Worm (Caenorhabditis elegans): Measurements from ENCODE around the gene gex-3.

gex-3 gene

DNA sequence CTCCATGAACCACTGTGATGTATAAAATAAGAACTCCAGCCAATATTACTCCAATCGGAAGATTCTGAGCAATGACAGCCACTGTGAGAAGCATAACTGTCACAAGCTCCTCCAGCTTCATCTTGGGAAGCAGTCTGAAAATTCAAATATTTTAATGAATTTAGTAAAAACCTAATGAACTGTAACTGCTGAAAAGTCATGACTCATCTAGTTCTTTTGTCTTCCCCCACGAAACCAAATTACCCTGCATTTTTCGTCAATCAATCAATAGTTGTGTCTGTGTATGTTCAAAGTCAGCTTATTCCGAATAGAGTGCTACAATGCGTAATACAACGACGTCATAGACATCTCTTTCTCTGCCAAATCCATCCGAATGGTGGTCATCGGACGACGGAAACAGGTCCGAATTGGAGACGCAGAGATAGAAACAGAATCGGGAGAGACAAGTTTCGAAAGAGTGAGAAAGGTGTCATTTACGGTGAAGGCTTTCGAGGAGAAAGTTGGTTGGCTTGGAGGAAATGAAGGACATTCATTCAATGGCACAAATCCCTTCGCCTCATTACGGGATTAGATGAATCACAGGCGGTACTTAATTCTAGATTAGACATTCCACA lies 7.5 kb upstream of the gex-3 start:
- TF ChIP-seq egl-5 (tag; optimal IDR thresholded peaks at IDR 0.05) (no peak), daf-12 (tag; optimal IDR thresholded peaks at IDR 0.05) (no peak), nfya-1 (tag; optimal IDR thresholded peaks at IDR 0.05; ENCODE audit: insufficient read depth) (peak; percentile 43), unc-39 (tag; optimal IDR thresholded peaks at IDR 0.05) (no peak), nhr-28 (tag; optimal IDR thresholded peaks at IDR 0.05) (no peak), fos-1 (tag; optimal IDR thresholded peaks at IDR 0.05) (no peak), fkh-10 (GFP tag; optimal IDR thresholded peaks at IDR 0.05) (no peak), mdl-1 (tag; optimal IDR thresholded peaks at IDR 0.05) (no peak), unc-62 (GFP tag; optimal IDR thresholded peaks at IDR 0.05) (peak; percentile 54), skn-1 (tag; optimal IDR thresholded peaks at IDR 0.05) (no peak), nhr-43 (tag; optimal IDR thresholded peaks at IDR 0.05; ENCODE audit: poor library complexity, severe bottlenecking) (peak; percentile 61), elt-1 (tag; optimal IDR thresholded peaks at IDR 0.05) (no peak), ceh-28 (tag; optimal IDR thresholded peaks at IDR 0.05) (peak; percentile 48), elt-2 (tag; optimal IDR thresholded peaks at IDR 0.05) (no peak), ztf-11 (tag; optimal IDR thresholded peaks at IDR 0.05) (no peak), mml-1 (tag; optimal IDR thresholded peaks at IDR 0.05) (no peak), R02D3.7 (tag; optimal IDR thresholded peaks at IDR 0.05) (no peak), jun-1 (tag; optimal IDR thresholded peaks at IDR 0.05) (peak; percentile 2), nhr-25 (tag; optimal IDR thresholded peaks at IDR 0.05) (peak; percentile 96), nhr-237 (tag; optimal IDR thresholded peaks at IDR 0.05) (no peak), tbx-2 (tag; optimal IDR thresholded peaks at IDR 0.05) (no peak), snpc-4 (tag; optimal IDR thresholded peaks at IDR 0.05) (no peak), nhr-23 (tag; optimal IDR thresholded peaks at IDR 0.05) (peak; percentile 90), nhr-12 (tag; optimal IDR thresholded peaks at IDR 0.05) (no peak), fkh-2 (tag; optimal IDR thresholded peaks at IDR 0.05) (no peak), elt-3 (tag; optimal IDR thresholded peaks at IDR 0.05) (peak in 1 of 3 experiments; percentile 57), lin-15B (tag; optimal IDR thresholded peaks at IDR 0.05) (peak; percentile 2), ceh-16 (tag; optimal IDR thresholded peaks at IDR 0.05) (no peak), nhr-77 (tag; optimal IDR thresholded peaks at IDR 0.05) (no peak), lsy-12 (tag; optimal IDR thresholded peaks at IDR 0.05) (peak; percentile 10)

DNA sequence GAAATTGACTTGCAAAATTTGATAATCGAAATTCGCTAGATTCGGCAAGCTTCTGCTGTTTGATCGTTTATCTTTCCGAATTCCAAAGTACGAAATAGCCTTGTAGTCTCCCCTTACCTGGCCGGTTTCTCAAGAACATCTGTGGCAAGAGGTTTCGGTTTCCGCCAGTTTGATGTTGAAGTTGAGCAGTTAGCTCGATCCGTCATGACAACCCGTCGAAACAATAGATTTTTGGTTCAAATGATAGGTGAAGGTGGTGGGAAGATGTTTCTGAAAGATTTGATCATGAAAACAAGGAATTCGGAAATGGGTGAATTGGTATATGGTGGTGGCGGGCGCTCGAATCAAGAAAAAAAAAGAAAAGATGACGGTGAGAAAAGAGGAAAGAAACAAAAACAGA lies 5.8 kb upstream of the gex-3 start, which contains the start of gene acs-20:
Gene acs-20, minus strand, starts transcription at position 270 of the 400 bp plus-strand sequence.
- TF ChIP-seq mml-1 (tag; optimal IDR thresholded peaks at IDR 0.05) (no peak), egl-5 (tag; optimal IDR thresholded peaks at IDR 0.05) (no peak), jun-1 (tag; optimal IDR thresholded peaks at IDR 0.05) (no peak), ZK546.5 (tag; optimal IDR thresholded peaks at IDR 0.05) (no peak), skn-1 (tag; optimal IDR thresholded peaks at IDR 0.05) (no peak)

- TF ChIP-seq ztf-11 (tag; optimal IDR thresholded peaks at IDR 0.05) (no peak), hmg-11 (tag; optimal IDR thresholded peaks at IDR 0.05) (no peak), elt-3 (tag; optimal IDR thresholded peaks at IDR 0.05) (peak in 1 of 3 experiments; percentile 83), elt-2 (tag; optimal IDR thresholded peaks at IDR 0.05) (peak; percentile 85), pqm-1 (tag; optimal IDR thresholded peaks at IDR 0.05) (peak; percentile 19), nhr-25 (tag; optimal IDR thresholded peaks at IDR 0.05) (peak; percentile 44), lsy-12 (tag; optimal IDR thresholded peaks at IDR 0.05) (no peak), unc-39 (tag; optimal IDR thresholded peaks at IDR 0.05) (no peak)
Measured at ce11 chrIV:12399983-12400382, 4.2 kb upstream of the gex-3 start.

ce11 chrIV:12403440-12403839 lies 791 bp upstream of the gex-3 start:
- no peak for TF ChIP-seq ceh-16 (tag; optimal IDR thresholded peaks at IDR 0.05)
- TF ChIP-seq egl-5 (tag; optimal IDR thresholded peaks at IDR 0.05): no peak
- peak; percentile 68 for TF ChIP-seq nhr-25 (tag; optimal IDR thresholded peaks at IDR 0.05)
- TF ChIP-seq nhr-43 (tag; optimal IDR thresholded peaks at IDR 0.05; ENCODE audit: poor library complexity, severe bottlenecking): peak; percentile 68
- TF ChIP-seq elt-3 (tag; optimal IDR thresholded peaks at IDR 0.05): peak in 1 of 3 experiments; percentile 1
- TF ChIP-seq nhr-23 (tag; optimal IDR thresholded peaks at IDR 0.05): peak; percentile 91

ce11 chrIV:12408625-12409024 lies 4.4 kb downstream of the gex-3 start, which contains the start of gene dsb-1:
Gene dsb-1, plus strand, starts transcription at chrIV:12408925.
- TF ChIP-seq nhr-43 (tag; optimal IDR thresholded peaks at IDR 0.05; ENCODE audit: poor library complexity, severe bottlenecking): no peak
- TF ChIP-seq daf-12 (tag; optimal IDR thresholded peaks at IDR 0.05): no peak
- no peak for TF ChIP-seq hmg-11 (tag; optimal IDR thresholded peaks at IDR 0.05)
- no peak for TF ChIP-seq elt-2 (tag; optimal IDR thresholded peaks at IDR 0.05)
- TF ChIP-seq mdl-1 (tag; optimal IDR thresholded peaks at IDR 0.05): no peak
- TF ChIP-seq fkh-10 (GFP tag; optimal IDR thresholded peaks at IDR 0.05): no peak
- no peak for TF ChIP-seq nhr-11 (tag; optimal IDR thresholded peaks at IDR 0.05)
